Fruit fly (Drosophila melanogaster) whole organism, embryonic: ENCODE data around the gene CG32195.

Experiments used
- Asciz ChIP-seq: fragments of 200-800 bp; sonication (Bioruptor generic); optimal IDR thresholded peaks from 2 replicates; lab custom pipeline; 2017; ENCODE audit warnings: missing biosample characterization, mild to moderate bottlenecking, missing genetic modification characterization, missing genetic modification reagents
- Atf-2 ChIP-seq: fragments of 200-800 bp; sonication (Bioruptor generic); optimal IDR thresholded peaks from 2 replicates; lab custom pipeline; 2016; ENCODE audit warnings: missing biosample characterization, missing genetic modification characterization
- Blimp-1 ChIP-seq: fragments of 200-800 bp; sonication (Bioruptor generic); optimal IDR thresholded peaks from 3 replicates; lab custom pipeline; 2018; ENCODE audit warnings: missing biosample characterization, missing genetic modification characterization, mild to moderate bottlenecking, moderate library complexity, missing genetic modification reagents
- CG10267 ChIP-seq: fragments of 200-800 bp; sonication (Bioruptor generic); optimal IDR thresholded peaks from 2 replicates; lab custom pipeline; 2018; ENCODE audit warnings: missing biosample characterization, mild to moderate bottlenecking, missing genetic modification characterization, moderate library complexity
- CG11093 ChIP-seq: fragments of 200-800 bp; sonication (Bioruptor generic); IDR thresholded peaks from 3 replicates; pipeline ENCODE4 v1.3.6; 2022; ENCODE audit warnings: missing biosample characterization, missing genetic modification characterization
- CG11696 ChIP-seq: fragments of 200-800 bp; sonication (Bioruptor generic); IDR thresholded peaks from 2 replicates; pipeline ENCODE4 v1.3.6; 2022; ENCODE audit warnings: missing biosample characterization, missing genetic modification characterization
- CG12155 ChIP-seq: fragments of 200-800 bp; sonication (Bioruptor generic); optimal IDR thresholded peaks from 3 replicates; lab custom pipeline; 2016; ENCODE audit warnings: missing biosample characterization, missing genetic modification characterization
- CG12219 ChIP-seq: fragments of 200-800 bp; sonication (Bioruptor generic); optimal IDR thresholded peaks from 3 replicates; lab custom pipeline; 2018; ENCODE audit warnings: missing biosample characterization, mild to moderate bottlenecking, missing genetic modification characterization
- CG13775 ChIP-seq: fragments of 200-800 bp; sonication (Bioruptor generic); optimal IDR thresholded peaks from 3 replicates; lab custom pipeline; 2017; ENCODE audit warnings: missing biosample characterization, mild to moderate bottlenecking, missing genetic modification characterization
- CG14710 ChIP-seq: fragments of 200-800 bp; sonication (Bioruptor generic); optimal IDR thresholded peaks from 3 replicates; lab custom pipeline; 2019; ENCODE audit warnings: missing biosample characterization, mild to moderate bottlenecking, missing genetic modification characterization, moderate library complexity
- CG1529 ChIP-seq: fragments of 200-800 bp; sonication (Bioruptor generic); optimal IDR thresholded peaks from 3 replicates; lab custom pipeline; 2018; ENCODE audit warnings: missing biosample characterization, missing genetic modification characterization
- CG15696 ChIP-seq: fragments of 200-800 bp; sonication (Bioruptor generic); optimal IDR thresholded peaks from 2 replicates; lab custom pipeline; 2019; ENCODE audit warnings: missing biosample characterization, mild to moderate bottlenecking, missing genetic modification characterization, moderate library complexity
- CG1603 ChIP-seq: fragments of 200-800 bp; sonication (Bioruptor generic); optimal IDR thresholded peaks from 2 replicates; lab custom pipeline; 2019; ENCODE audit warnings: missing biosample characterization, mild to moderate bottlenecking, missing genetic modification characterization, moderate library complexity
- CG16863 ChIP-seq: fragments of 200-800 bp; sonication (Bioruptor generic); optimal IDR thresholded peaks from 3 replicates; lab custom pipeline; 2016; ENCODE audit warnings: missing biosample characterization, missing genetic modification characterization
- CG17328 ChIP-seq: fragments of 200-800 bp; sonication (Bioruptor generic); IDR thresholded peaks from 2 replicates; pipeline ENCODE4 v1.3.6; 2022; ENCODE audit warnings: missing biosample characterization, missing genetic modification characterization
- CG17361 ChIP-seq: fragments of 200-800 bp; sonication (Bioruptor generic); IDR thresholded peaks from 3 replicates; pipeline ENCODE4 v1.3.6; 2022; ENCODE audit warnings: missing biosample characterization, missing genetic modification characterization
- CG3838 ChIP-seq: fragments of 200-800 bp; sonication (Bioruptor generic); optimal IDR thresholded peaks from 3 replicates; lab custom pipeline; 2016; ENCODE audit warnings: missing biosample characterization, missing genetic modification characterization
- CG42726 ChIP-seq: fragments of 200-800 bp; sonication (Bioruptor generic); IDR thresholded peaks from 2 replicates; pipeline ENCODE4 v1.3.6; 2022; ENCODE audit warnings: missing biosample characterization, missing genetic modification characterization; ENCODE audit not compliant: partially characterized antibody
- CG4328 ChIP-seq: fragments of 200-800 bp; sonication (Bioruptor generic); optimal IDR thresholded peaks from 3 replicates; lab custom pipeline; 2017; ENCODE audit warnings: missing biosample characterization, missing genetic modification reagents, missing genetic modification characterization
- CG4404 ChIP-seq: fragments of 200-800 bp; sonication (Bioruptor generic); IDR thresholded peaks from 2 replicates; pipeline ENCODE4 v1.3.6; 2022; ENCODE audit warnings: missing biosample characterization, missing genetic modification characterization
- CG4730 ChIP-seq: fragments of 200-800 bp; sonication (Bioruptor generic); IDR thresholded peaks from 2 replicates; pipeline ENCODE4 v1.3.6; 2022; ENCODE audit warnings: missing biosample characterization, missing genetic modification characterization
- CG6254 ChIP-seq: fragments of 200-800 bp; sonication (Bioruptor generic); optimal IDR thresholded peaks from 3 replicates; lab custom pipeline; 2017; ENCODE audit warnings: mild to moderate bottlenecking, missing biosample characterization, missing genetic modification reagents, missing genetic modification characterization
- CG6654 ChIP-seq: fragments of 200-800 bp; sonication (Bioruptor generic); optimal IDR thresholded peaks from 2 replicates; lab custom pipeline; 2017; ENCODE audit warnings: missing biosample characterization, mild to moderate bottlenecking, missing genetic modification characterization
- CG8359 ChIP-seq: fragments of 200-800 bp; sonication (Bioruptor generic); optimal IDR thresholded peaks from 2 replicates; lab custom pipeline; 2017; ENCODE audit warnings: missing biosample characterization, mild to moderate bottlenecking, missing genetic modification characterization, borderline replicate concordance
- Doc2 ChIP-seq: fragments of 200-800 bp; sonication (Bioruptor generic); IDR thresholded peaks from 2 replicates; pipeline ENCODE4 v1.3.6; 2022; ENCODE audit warnings: missing biosample characterization, missing genetic modification characterization
- HLH3B ChIP-seq: fragments of 200-800 bp; sonication (Bioruptor generic); IDR thresholded peaks from 2 replicates; pipeline ENCODE4 v1.3.6; 2022; ENCODE audit warnings: missing biosample characterization, missing genetic modification characterization
- HLH4C ChIP-seq: fragments of 200-800 bp; sonication (Bioruptor generic); IDR thresholded peaks from 3 replicates; pipeline ENCODE4 v1.3.6; 2022; ENCODE audit warnings: missing biosample characterization, missing genetic modification characterization; ENCODE audit not compliant: partially characterized antibody
- HLHmδ ChIP-seq: fragments of 200-800 bp; sonication (Bioruptor generic); optimal IDR thresholded peaks from 2 replicates; lab custom pipeline; 2018; ENCODE audit warnings: missing biosample characterization, mild to moderate bottlenecking, missing genetic modification characterization, moderate library complexity
- Mrtf ChIP-seq: fragments of 200-800 bp; sonication (Bioruptor generic); IDR thresholded peaks from 3 replicates; pipeline ENCODE4 v1.3.6; 2022; ENCODE audit warnings: missing biosample characterization, missing genetic modification characterization
- NFAT ChIP-seq: fragments of 200-800 bp; sonication (Bioruptor generic); IDR thresholded peaks from 2 replicates; pipeline ENCODE4 v1.3.6; 2022; ENCODE audit warnings: missing biosample characterization, missing genetic modification characterization
- Rfx ChIP-seq: fragments of 200-800 bp; sonication (Bioruptor generic); IDR thresholded peaks from 2 replicates; pipeline ENCODE4 v1.3.6; 2022; ENCODE audit warnings: missing biosample characterization, missing genetic modification characterization
- Side ChIP-seq: fragments of 200-800 bp; sonication (Bioruptor generic); optimal IDR thresholded peaks from 2 replicates; lab custom pipeline; 2016; ENCODE audit warnings: missing biosample characterization, missing genetic modification characterization
- TFAM ChIP-seq: fragments of 200-800 bp; sonication (Bioruptor generic); optimal IDR thresholded peaks from 2 replicates; lab custom pipeline; 2017; ENCODE audit warnings: missing biosample characterization, missing genetic modification characterization, inconsistent platforms
- YL-1 ChIP-seq: fragments of 200-800 bp; sonication (Bioruptor generic); optimal IDR thresholded peaks from 3 replicates; lab custom pipeline; 2017; ENCODE audit warnings: missing biosample characterization, mild to moderate bottlenecking, missing genetic modification characterization
- ato ChIP-seq: fragments of 200-800 bp; sonication (Bioruptor generic); IDR thresholded peaks from 2 replicates; pipeline ENCODE4 v1.3.6; 2022; ENCODE audit warnings: missing biosample characterization, missing genetic modification characterization; ENCODE audit not compliant: partially characterized antibody
- bbx ChIP-seq: fragments of 200-800 bp; sonication (Bioruptor generic); IDR thresholded peaks from 2 replicates; pipeline ENCODE4 v1.3.6; 2022; ENCODE audit warnings: missing biosample characterization, missing genetic modification characterization; ENCODE audit not compliant: partially characterized antibody
- cg ChIP-seq: fragments of 200-800 bp; sonication (Bioruptor generic); optimal IDR thresholded peaks from 3 replicates; lab custom pipeline; 2019; ENCODE audit warnings: missing biosample characterization, mild to moderate bottlenecking, missing genetic modification characterization, moderate library complexity
- exex ChIP-seq: fragments of 200-800 bp; sonication (Bioruptor generic); optimal IDR thresholded peaks from 4 replicates; lab custom pipeline; 2018; ENCODE audit warnings: missing biosample characterization, mild to moderate bottlenecking, missing genetic modification characterization, moderate library complexity
- gsb ChIP-seq: fragments of 200-800 bp; sonication (Bioruptor generic); IDR thresholded peaks from 2 replicates; pipeline ENCODE4 v1.3.6; 2022; ENCODE audit warnings: missing biosample characterization, missing genetic modification characterization
- mam ChIP-seq: fragments of 200-800 bp; sonication (Bioruptor generic); optimal IDR thresholded peaks from 3 replicates; lab custom pipeline; 2016; ENCODE audit warnings: missing biosample characterization, missing genetic modification characterization
- mirr ChIP-seq: fragments of 200-800 bp; sonication (Bioruptor generic); optimal IDR thresholded peaks from 3 replicates; lab custom pipeline; 2018; ENCODE audit warnings: missing biosample characterization, mild to moderate bottlenecking, missing genetic modification characterization
- nau ChIP-seq: fragments of 200-800 bp; sonication (Bioruptor generic); optimal IDR thresholded peaks from 3 replicates; lab custom pipeline; 2017; ENCODE audit warnings: missing biosample characterization, mild to moderate bottlenecking, missing genetic modification characterization, missing genetic modification reagents
- pan ChIP-seq, 4 experiments: fragments of >200 bp in 3 of 4; fragments of 200-800 bp in 1 of 4; sonication (Bioruptor generic) in 1 of 4; optimal IDR thresholded peaks in 3 of 4; IDR thresholded peaks in 1 of 4; 2 replicates each; pipeline versions ENCODE4 v1.3.6 to Lab custom; 2017 to 2022; ENCODE audit warnings: missing biosample characterization in 2 of 4, missing genetic modification characterization in 2 of 4, mixed read lengths in 1 of 4
- sc ChIP-seq, 3 experiments: fragments of >200 bp in 2 of 3; fragments of 200-800 bp in 1 of 3; sonication (Bioruptor generic) in 1 of 3; optimal IDR thresholded peaks; 2 replicates in 2 of 3; 3 replicates in 1 of 3; lab custom pipeline; 2017; ENCODE audit warnings: mild to moderate bottlenecking in 1 of 3, missing biosample characterization in 1 of 3, missing genetic modification characterization in 1 of 3, missing genetic modification reagents in 1 of 3
- slou ChIP-seq: fragments of 200-800 bp; sonication (Bioruptor generic); optimal IDR thresholded peaks from 3 replicates; lab custom pipeline; 2016; ENCODE audit warnings: missing biosample characterization, missing genetic modification characterization
- unpg ChIP-seq: fragments of 200-800 bp; sonication (Bioruptor generic); optimal IDR thresholded peaks from 3 replicates; lab custom pipeline; 2018; ENCODE audit warnings: missing biosample characterization, mild to moderate bottlenecking, missing genetic modification characterization, moderate library complexity
- zfh1 ChIP-seq: fragments of 200-800 bp; sonication (Bioruptor generic); IDR thresholded peaks from 3 replicates; pipeline ENCODE4 v1.3.6; 2022; ENCODE audit warnings: missing biosample characterization, missing genetic modification characterization

The CG32195 gene

DNA sequence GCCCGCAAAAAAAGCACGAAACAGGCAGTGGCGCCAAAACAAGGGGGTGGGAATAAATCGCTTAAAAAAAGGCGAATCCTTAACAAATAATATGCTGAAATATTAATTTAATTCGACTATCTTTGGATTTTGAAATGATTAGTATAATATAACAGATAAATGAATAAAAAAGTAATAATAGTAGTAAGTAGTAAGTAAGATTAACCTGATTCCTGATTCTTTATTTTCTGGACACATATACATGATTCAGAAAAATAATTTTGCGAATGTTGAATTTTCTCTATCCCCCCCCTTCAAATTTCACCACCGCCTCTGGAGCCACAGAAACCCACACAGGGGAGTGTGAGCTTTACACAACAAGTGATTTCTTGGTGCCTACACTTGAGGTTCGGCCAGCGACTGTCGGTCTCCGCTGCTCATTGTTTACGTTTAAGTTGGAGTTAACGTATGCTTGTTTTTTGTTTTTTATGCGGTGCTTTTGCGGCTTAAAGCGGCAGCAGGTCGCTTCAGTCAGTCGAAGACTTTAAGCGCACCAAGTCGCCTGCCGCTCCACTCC lies 35.7 kb downstream of the CG32195 start, which contains the start of gene CG7330 (continued):
- TF ChIP-seq CG11696 (GFP tag; lab: Robert Waterston, UW) (peak; percentile 51), CG4404 (peak; percentile 74), unpg (GFP tag; lab: Kevin White, UChicago) (peak; percentile 92)
- TF ChIP-seq, all 482 proteins: peak for 342

DNA sequence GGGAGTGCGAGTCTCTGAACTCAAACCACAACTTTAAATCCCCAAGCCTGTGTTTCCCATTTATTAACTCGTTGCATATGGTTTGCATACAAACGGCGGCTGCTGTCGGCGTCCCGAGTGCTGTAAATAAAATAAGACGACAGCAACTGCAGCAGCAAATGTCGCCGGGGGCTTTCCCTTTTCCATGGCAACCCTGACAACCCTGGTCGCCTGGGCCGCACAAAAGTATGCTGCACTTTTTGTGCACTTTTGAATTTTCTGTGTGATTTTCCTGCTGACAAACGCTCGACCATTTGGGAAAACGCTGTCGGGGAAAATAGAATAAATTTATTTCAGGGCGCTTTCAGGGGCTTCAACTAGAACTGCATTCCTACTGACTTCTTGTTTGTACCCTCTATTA lies 41.4 kb downstream of the CG32195 start:
- TF ChIP-seq CG4730 (no peak), CG17361 (GFP tag; lab: Robert Waterston, UW) (no peak), CG12155 (GFP tag; lab: Kevin White, UChicago) (no peak), CG42726 (GFP tag; lab: Robert Waterston, UW) (peak; percentile 31; the same call in 1 of the 2 replicates), CG15696 (tag; lab: Kevin White, UChicago) (no peak), Mrtf (GFP tag; lab: Robert Waterston, UW) (no peak), exex (no peak), Doc2 (GFP tag; lab: Robert Waterston, UW) (no peak), nau (no peak), Side (GFP tag; lab: Kevin White, UChicago) (no peak), CG14710 (no peak), HLHmδ (no peak), slou (GFP tag; lab: Kevin White, UChicago) (no peak), CG1529 (GFP tag; lab: Kevin White, UChicago) (no peak), Blimp-1 (GFP tag; lab: Kevin White, UChicago) (peak; percentile 32), CG10267 (no peak), HLH3B (GFP tag; lab: Robert Waterston, UW) (no peak), CG13775 (no peak), CG11093 (GFP tag; lab: Robert Waterston, UW) (no peak), CG4404 (no peak), CG3838 (GFP tag; lab: Kevin White, UChicago) (no peak), CG8359 (GFP tag; lab: Kevin White, UChicago) (no peak), Asciz (GFP tag; lab: Kevin White, UChicago) (no peak), YL-1 (GFP tag; lab: Kevin White, UChicago) (no peak), CG16863 (no peak), gsb (GFP tag; lab: Robert Waterston, UW) (no peak), cg (no peak), bbx (GFP tag; lab: Robert Waterston, UW) (peak; percentile 54), NFAT (no peak), Rfx (GFP tag; lab: Robert Waterston, UW) (no peak), CG12219 (no peak), HLH4C (GFP tag; lab: Robert Waterston, UW) (no peak), CG6654 (GFP tag; lab: Kevin White, UChicago) (no peak), sc (optimal IDR thresholded peaks at IDR 0.05; lab: Kevin White, UChicago) (no peak), sc (GFP tag; optimal IDR thresholded peaks at IDR 0.05; lab: Kevin White, UChicago) (no peak), CG4328 (GFP tag; lab: Kevin White, UChicago) (no peak), mirr (GFP tag; lab: Kevin White, UChicago) (no peak), pan (optimal IDR thresholded peaks at IDR 0.05; lab: Kevin White, UChicago) (no peak), pan (GFP tag; optimal IDR thresholded peaks at IDR 0.05 in 1 of 2, IDR thresholded peaks at IDR 0.05 in 1 of 2) (peak in 1 of 2 experiments; percentile 31), ato (peak; percentile 44; the same call in 1 of the 2 replicates), Atf-2 (GFP tag; lab: Kevin White, UChicago) (no peak), mam (GFP tag; lab: Kevin White, UChicago) (no peak), CG1603 (tag; lab: Kevin White, UChicago) (no peak), zfh1 (GFP tag; lab: Robert Waterston, UW) (peak; percentile 34; the same call in 1 of the 3 replicates), TFAM (no peak), CG6254 (GFP tag; lab: Kevin White, UChicago) (no peak), CG17328 (GFP tag; lab: Robert Waterston, UW) (no peak)
